Fruit fly (Drosophila melanogaster): ENCODE results near the gene CG14292.

Gene CG14292

dm6 chr3R:18917976-18918871, 12.8 kb upstream of the CG14292 start:
- TF ChIP-seq CG13894 (tag; optimal IDR thresholded peaks at IDR 0.05) (peak; percentile 61), pum (GFP tag; optimal IDR thresholded peaks at IDR 0.05) (peak; percentile 15), Med (GFP tag) (peak; percentile 90), hkb (optimal IDR thresholded peaks at IDR 0.05) (no peak), hkb (GFP tag; IDR thresholded peaks at IDR 0.05) (peak; percentile 21; the same call in 1 of the 2 replicates), phol (tag; optimal IDR thresholded peaks at IDR 0.05) (peak; percentile 94), amos (GFP tag; IDR thresholded peaks at IDR 0.05; ENCODE audit: partially characterized antibody) (peak; percentile 10; the same call in 1 of the 2 replicates), CG12236 (GFP tag; optimal IDR thresholded peaks at IDR 0.05) (no peak), CG34224 (GFP tag; IDR thresholded peaks at IDR 0.05; ENCODE audit: partially characterized antibody) (peak; percentile 53; the same call in 2 of the 3 replicates), E2f2 (GFP tag; IDR thresholded peaks at IDR 0.05) (0 out of 2 replicates have a peak, but pooled peaks have one; percentile 24), HmgZ (tag; optimal IDR thresholded peaks at IDR 0.05) (peak; percentile 53), unc-4 (GFP tag; IDR thresholded peaks at IDR 0.05; ENCODE audit: partially characterized antibody) (0 out of 2 replicates have a peak, but pooled peaks have one; percentile 16), corto (GFP tag; optimal IDR thresholded peaks at IDR 0.05) (peak; percentile 59), CG7357 (GFP tag; IDR thresholded peaks at IDR 0.05) (no peak), CG17912 (GFP tag; optimal IDR thresholded peaks at IDR 0.05) (peak; percentile 16), lbe (GFP tag; optimal IDR thresholded peaks at IDR 0.05) (peak; percentile 32), cwo (GFP tag; optimal IDR thresholded peaks at IDR 0.05) (peak; percentile 38), lab (GFP tag; optimal IDR thresholded peaks at IDR 0.05) (peak; percentile 31), grau (tag; optimal IDR thresholded peaks at IDR 0.05) (peak; percentile 28), CG32767 (GFP tag; IDR thresholded peaks at IDR 0.05) (peak; percentile 87; the same call in 1 of the 2 replicates), CG14667 (GFP tag; IDR thresholded peaks at IDR 0.05) (no peak), exex (tag; optimal IDR thresholded peaks at IDR 0.05) (no peak), CG2199 (GFP tag; IDR thresholded peaks at IDR 0.05) (peak; percentile 93), sens (GFP tag) (peak; percentile 63), Ets65A (GFP tag) (peak; percentile 6), Bdp1 (GFP tag; optimal IDR thresholded peaks at IDR 0.05) (no peak), Hand (GFP tag; optimal IDR thresholded peaks at IDR 0.05) (peak; percentile 7), Hr39 (optimal IDR thresholded peaks at IDR 0.05) (no peak), CG12104 (GFP tag; optimal IDR thresholded peaks at IDR 0.05) (no peak), CG6765 (GFP tag; optimal IDR thresholded peaks at IDR 0.05) (peak; percentile 1), NFAT (GFP tag; IDR thresholded peaks at IDR 0.05) (peak; percentile 41; the same call in 1 of the 2 replicates), CG3407 (GFP tag; optimal IDR thresholded peaks at IDR 0.05) (peak; percentile 5), wdn (GFP tag; IDR thresholded peaks at IDR 0.05) (peak; percentile 37; the same call in 1 of the 2 replicates), seq (GFP tag; IDR thresholded peaks at IDR 0.05) (0 out of 2 replicates have a peak, but pooled peaks have one; percentile 45), CG18599 (GFP tag; optimal IDR thresholded peaks at IDR 0.05) (peak; percentile 49), sr (GFP tag; IDR thresholded peaks at IDR 0.05) (0 out of 3 replicates have a peak, but pooled peaks have one; percentile 25), CG2712 (tag; optimal IDR thresholded peaks at IDR 0.05) (peak; percentile 20), Fer1 (GFP tag; optimal IDR thresholded peaks at IDR 0.05) (peak; percentile 68), so (GFP tag; IDR thresholded peaks at IDR 0.05) (peak; percentile 35; the same call in 2 of the 3 replicates), knrl (GFP tag; IDR thresholded peaks at IDR 0.05; ENCODE audit: partially characterized antibody) (peak; percentile 16; the same call in 1 of the 3 replicates), row (GFP tag; IDR thresholded peaks at IDR 0.05) (peak; percentile 11; the same call in 1 of the 3 replicates), lilli (GFP tag; optimal IDR thresholded peaks at IDR 0.05) (peak; percentile 80), Fer3 (tag; optimal IDR thresholded peaks at IDR 0.05) (peak; percentile 46), Dbx (GFP tag; IDR thresholded peaks at IDR 0.05) (0 out of 3 replicates have a peak, but pooled peaks have one; percentile 32), CG17361 (GFP tag; IDR thresholded peaks at IDR 0.05) (0 out of 3 replicates have a peak, but pooled peaks have one; percentile 21), CG2116 (GFP tag; optimal IDR thresholded peaks at IDR 0.05) (peak; percentile 8), YL-1 (GFP tag; optimal IDR thresholded peaks at IDR 0.05) (peak; percentile 8), CG13624 (GFP tag; optimal IDR thresholded peaks at IDR 0.05) (peak; percentile 43)
